Worm (Caenorhabditis elegans): ENCODE data around the gene pqn-92.

- TF ChIP-seq rnt-1 (tag; optimal IDR thresholded peaks at IDR 0.05) (no peak), ceh-6 (GFP tag; optimal IDR thresholded peaks at IDR 0.05) (no peak), syd-9 (tag; optimal IDR thresholded peaks at IDR 0.05) (no peak), tbx-2 (tag; optimal IDR thresholded peaks at IDR 0.05) (no peak), nfya-1 (tag; optimal IDR thresholded peaks at IDR 0.05) (no peak), F13H6.1 (tag; optimal IDR thresholded peaks at IDR 0.05) (no peak), C38D4.7 (GFP tag; optimal IDR thresholded peaks at IDR 0.05) (no peak), pha-4 (tag; optimal IDR thresholded peaks at IDR 0.05) (no peak)
Measured at ce11 chrIII:12278766-12279165, 28.8 kb upstream of the pqn-92 start.

Data from whole organism, late embryonic.